Fruit fly (Drosophila melanogaster): ENCODE data around the gene CG14518.

The CG14518 gene

dm6 chr3R:28990695-28991094 lies 34.1 kb upstream of the CG14518 start:
- TF ChIP-seq ttk (GFP tag; IDR thresholded peaks at IDR 0.05) (no peak), trh (GFP tag; optimal IDR thresholded peaks at IDR 0.05) (no peak), gsb-n (tag; optimal IDR thresholded peaks at IDR 0.05) (no peak), kni (GFP tag; optimal IDR thresholded peaks at IDR 0.05) (no peak), CG4820 (GFP tag; optimal IDR thresholded peaks at IDR 0.05) (no peak), CG13123 (GFP tag; optimal IDR thresholded peaks at IDR 0.05) (no peak), CG13775 (GFP tag; optimal IDR thresholded peaks at IDR 0.05) (no peak), salm (tag; optimal IDR thresholded peaks at IDR 0.05) (no peak), cg (GFP tag; optimal IDR thresholded peaks at IDR 0.05) (peak; percentile 15), Trl (optimal IDR thresholded peaks at IDR 0.05) (peak; percentile 48 to 53), Trl (GFP tag; optimal IDR thresholded peaks at IDR 0.05) (no peak), Deaf1 (tag; optimal IDR thresholded peaks at IDR 0.05) (peak; percentile 95), Mes4 (GFP tag; optimal IDR thresholded peaks at IDR 0.05) (no peak), CG17361 (GFP tag; IDR thresholded peaks at IDR 0.05) (no peak), CG31388 (GFP tag; optimal IDR thresholded peaks at IDR 0.05) (no peak), CG8924 (tag; optimal IDR thresholded peaks at IDR 0.05) (no peak), toy (GFP tag; IDR thresholded peaks at IDR 0.05) (no peak), jigr1 (GFP tag; IDR thresholded peaks at IDR 0.05) (no peak), Optix (GFP tag; IDR thresholded peaks at IDR 0.05) (no peak), CG17385 (GFP tag; optimal IDR thresholded peaks at IDR 0.05) (no peak)

- 0 out of 3 replicates have a peak, but pooled peaks have one; percentile 22 for TF ChIP-seq CG11695 (GFP tag; IDR thresholded peaks at IDR 0.05)
- TF ChIP-seq CG7839 (tag; optimal IDR thresholded peaks at IDR 0.05) = no peak
- peak; percentile 3 for TF ChIP-seq CG11504 (tag; optimal IDR thresholded peaks at IDR 0.05)
- no peak for TF ChIP-seq shn (GFP tag; optimal IDR thresholded peaks at IDR 0.05)
These were observed 25.8 kb upstream of the CG14518 start for dm6 chr3R:28998999-28999398.

dm6 chr3R:29000001-29000400 lies 24.8 kb upstream of the CG14518 start:
- no peak for TF ChIP-seq CG10543 (GFP tag; optimal IDR thresholded peaks at IDR 0.05)

dm6 chr3R:29004884-29005621 lies 19.7 kb upstream of the CG14518 start:
- TF ChIP-seq lab (GFP tag; optimal IDR thresholded peaks at IDR 0.05) = peak; percentile 55
- peak; percentile 5 for TF ChIP-seq CG3281 (GFP tag; optimal IDR thresholded peaks at IDR 0.05)
- peak; percentile 12 for TF ChIP-seq mam (GFP tag; optimal IDR thresholded peaks at IDR 0.05)
- no peak for TF ChIP-seq Rx (GFP tag; IDR thresholded peaks at IDR 0.05)
- TF ChIP-seq lmd (GFP tag; IDR thresholded peaks at IDR 0.05) = peak; percentile 53; the same call in 1 of the 2 replicates
- TF ChIP-seq CG2875 (GFP tag; optimal IDR thresholded peaks at IDR 0.05) = no peak
- TF ChIP-seq CG32772 (GFP tag; IDR thresholded peaks at IDR 0.05) = 0 out of 2 replicates have a peak, but pooled peaks have one; percentile 19
- TF ChIP-seq run (tag; optimal IDR thresholded peaks at IDR 0.05) = no peak
- peak; percentile 69 for TF ChIP-seq row (GFP tag; IDR thresholded peaks at IDR 0.05)
- TF ChIP-seq Ada2b (GFP tag; IDR thresholded peaks at IDR 0.05) = peak; percentile 34; the same call in 1 of the 2 replicates
- peak; percentile 58 for TF ChIP-seq ttk (GFP tag; IDR thresholded peaks at IDR 0.05)
- TF ChIP-seq CG10366 (GFP tag; IDR thresholded peaks at IDR 0.05) = peak; percentile 56; the same call in 1 of the 2 replicates
- peak; percentile 49; the same call in 1 of the 2 replicates for TF ChIP-seq ssp (GFP tag; IDR thresholded peaks at IDR 0.05)
- no peak for TF ChIP-seq CHES-1-like (GFP tag; optimal IDR thresholded peaks at IDR 0.05)
- peak; percentile 45; the same call in 1 of the 3 replicates for TF ChIP-seq CG14050 (GFP tag; IDR thresholded peaks at IDR 0.05)
- peak; percentile 57 for TF ChIP-seq Xrp1 (GFP tag; IDR thresholded peaks at IDR 0.05)
- TF ChIP-seq ind (GFP tag; optimal IDR thresholded peaks at IDR 0.05) = peak; percentile 33
- peak; percentile 57 for TF ChIP-seq Aef1 (GFP tag; IDR thresholded peaks at IDR 0.05)
- TF ChIP-seq D19B (GFP tag; optimal IDR thresholded peaks at IDR 0.05) = peak; percentile 68
- peak; percentile 8; the same call in 1 of the 2 replicates for TF ChIP-seq dimm (GFP tag; IDR thresholded peaks at IDR 0.05)
- TF ChIP-seq D19A (tag; optimal IDR thresholded peaks at IDR 0.05) = peak; percentile 14
- TF ChIP-seq CG4617 (GFP tag; optimal IDR thresholded peaks at IDR 0.05; ENCODE audit: borderline replicate concordance) = no peak
- TF ChIP-seq bsh (GFP tag; optimal IDR thresholded peaks at IDR 0.05) = peak in 1 of 2 experiments; percentile 33
- TF ChIP-seq salm (tag; optimal IDR thresholded peaks at IDR 0.05) = no peak

All from whole organism, embryonic.